Fruit fly (Drosophila melanogaster): ENCODE data around the gene ATPsynB.

DNA sequence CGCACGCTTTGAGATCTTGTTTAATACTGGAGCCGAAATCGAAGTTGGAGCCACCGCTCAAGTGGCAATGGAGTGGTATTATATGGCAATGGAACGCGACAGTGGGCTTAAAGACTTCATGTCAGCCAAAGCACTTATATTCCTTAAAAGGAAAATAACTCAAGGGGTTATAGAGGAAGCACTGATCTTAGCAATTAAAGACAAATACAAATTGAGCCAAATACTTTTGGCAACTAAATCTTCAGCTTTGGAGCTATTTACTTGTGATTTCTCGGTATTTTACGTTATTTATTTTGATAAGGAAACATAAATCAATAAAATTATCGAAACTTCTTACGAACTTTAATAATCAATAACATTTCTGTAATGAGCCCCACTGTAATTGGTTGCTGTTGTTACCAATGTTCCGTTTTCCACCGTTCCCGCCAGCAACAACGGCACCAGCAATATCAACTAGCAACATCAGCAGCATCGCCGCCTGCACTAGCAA, 14.3 kb downstream of the ATPsynB start:
- no peak for TF ChIP-seq pan (optimal IDR thresholded peaks at IDR 0.05)
- no peak for TF ChIP-seq usp (GFP tag; optimal IDR thresholded peaks at IDR 0.05)
- TF ChIP-seq br (GFP tag; optimal IDR thresholded peaks at IDR 0.05), result peak; percentile 83
- no peak for TF ChIP-seq Jra (GFP tag; optimal IDR thresholded peaks at IDR 0.05)
- TF ChIP-seq Rel (GFP tag; optimal IDR thresholded peaks at IDR 0.05), result peak; percentile 41
- TF ChIP-seq Rel (tag; optimal IDR thresholded peaks at IDR 0.05), result peak; percentile 53
- no peak for TF ChIP-seq lola (GFP tag; optimal IDR thresholded peaks at IDR 0.05)
- no peak for TF ChIP-seq dsf (GFP tag; optimal IDR thresholded peaks at IDR 0.05; ENCODE audit: borderline replicate concordance)

Data from whole organism, wandering third instar larva.